Fruit fly (Drosophila melanogaster): Measurements from ENCODE around the gene CG9360.

DNA sequence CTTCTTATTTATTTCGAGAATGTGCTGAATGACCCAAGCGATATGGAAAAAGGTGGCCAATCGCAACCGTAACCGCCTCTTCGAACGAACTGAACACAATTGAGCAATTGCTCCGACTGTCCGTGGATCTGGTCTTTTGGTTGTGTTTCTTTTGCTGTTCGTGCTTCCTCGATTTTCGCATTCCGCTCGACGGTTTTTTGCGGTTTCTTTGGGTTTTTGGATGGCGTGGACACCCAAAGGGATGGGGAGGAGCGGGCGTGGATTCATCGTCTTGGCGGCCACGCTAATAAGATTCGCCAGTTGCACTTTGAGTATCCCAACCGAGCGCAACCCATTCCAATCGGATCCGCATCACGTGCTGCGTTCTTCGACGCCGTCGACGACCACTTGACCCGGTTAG lies 31.7 kb downstream of the CG9360 start, which contains the start of gene inaF-B:
- no peak for TF ChIP-seq CG32121 (GFP tag; IDR thresholded peaks at IDR 0.05)
- no peak for TF ChIP-seq CG10348 (GFP tag; IDR thresholded peaks at IDR 0.05)
- TF ChIP-seq CG9948 (tag; optimal IDR thresholded peaks at IDR 0.05), result no peak
